Worm (Caenorhabditis elegans) whole organism, mixed stage, embryonic: ENCODE data around the gene mthf-1.

Source experiments
- M03D4.4 ChIP-seq: sonication (generic microtip); optimal IDR thresholded peaks from 2 replicates; lab custom pipeline; 2017; ENCODE audit warnings: mild to moderate bottlenecking, missing genetic modification characterization, missing compliant biosample characterization
- bed-3 ChIP-seq: fragments of 200-800 bp; sonication (Bioruptor generic); optimal IDR thresholded peaks from 3 replicates; lab custom pipeline; 2018; ENCODE audit warnings: mild to moderate bottlenecking, missing genetic modification characterization, moderate library complexity, missing compliant biosample characterization
- blmp-1 ChIP-seq: fragments of 150-350 bp; optimal IDR thresholded peaks from 2 replicates; lab custom pipeline; 2014; ENCODE audit warnings: missing biosample characterization, missing genetic modification characterization
- ceh-39 ChIP-seq: fragments of 150-350 bp; optimal IDR thresholded peaks from 2 replicates; lab custom pipeline; 2014; ENCODE audit warnings: missing biosample characterization, missing genetic modification characterization
- ceh-43 ChIP-seq: fragments of 200-800 bp; sonication (Bioruptor generic); optimal IDR thresholded peaks from 2 replicates; lab custom pipeline; 2018; ENCODE audit warnings: mild to moderate bottlenecking, missing genetic modification characterization, moderate library complexity, missing compliant biosample characterization
- ces-1 ChIP-seq: fragments of 150-350 bp; optimal IDR thresholded peaks from 2 replicates; lab custom pipeline; 2014; ENCODE audit warnings: missing biosample characterization, missing genetic modification reagents, missing genetic modification characterization
- cnd-1 ChIP-seq: fragments of 200-800 bp; sonication (Bioruptor generic); optimal IDR thresholded peaks from 2 replicates; lab custom pipeline; 2018; ENCODE audit warnings: mild to moderate bottlenecking, missing genetic modification characterization, missing compliant biosample characterization
- drap-1 ChIP-seq: fragments of 200-800 bp; sonication (Bioruptor generic); optimal IDR thresholded peaks from 3 replicates; lab custom pipeline; 2018; ENCODE audit warnings: mild to moderate bottlenecking, missing genetic modification characterization, missing compliant biosample characterization
- elt-1 ChIP-seq: sonication (generic microtip); optimal IDR thresholded peaks from 2 replicates; lab custom pipeline; 2017; ENCODE audit warnings: missing genetic modification characterization, mild to moderate bottlenecking, missing compliant biosample characterization, antibody characterized with exemption, moderate library complexity, borderline replicate concordance; ENCODE audit not compliant: insufficient read depth
- flh-1 ChIP-seq: fragments of 200-800 bp; sonication (Bioruptor generic); optimal IDR thresholded peaks from 2 replicates; lab custom pipeline; 2018; ENCODE audit warnings: mild to moderate bottlenecking, missing genetic modification characterization, moderate library complexity, missing compliant biosample characterization
- ham-2 ChIP-seq: fragments of 200-800 bp; sonication (Bioruptor generic); optimal IDR thresholded peaks from 2 replicates; lab custom pipeline; 2018; ENCODE audit warnings: mild to moderate bottlenecking, missing genetic modification characterization, missing compliant biosample characterization
- hlh-1 ChIP-seq: fragments of 150-350 bp; optimal IDR thresholded peaks from 2 replicates; lab custom pipeline; 2014; ENCODE audit warnings: missing biosample characterization, missing genetic modification reagents, missing genetic modification characterization
- lin-13 ChIP-seq: fragments of 150-350 bp; optimal IDR thresholded peaks from 2 replicates; lab custom pipeline; 2014; ENCODE audit warnings: missing biosample characterization, missing genetic modification characterization
- lin-32 ChIP-seq: fragments of 200-800 bp; sonication (Bioruptor generic); optimal IDR thresholded peaks from 2 replicates; lab custom pipeline; 2018; ENCODE audit warnings: mild to moderate bottlenecking, missing genetic modification characterization, missing compliant biosample characterization
- lsy-2 ChIP-seq: fragments of 150-350 bp; optimal IDR thresholded peaks from 2 replicates; lab custom pipeline; 2014; ENCODE audit warnings: missing biosample characterization, missing genetic modification characterization
- mab-5 ChIP-seq: fragments of 150-350 bp; optimal IDR thresholded peaks from 2 replicates; lab custom pipeline; 2014; ENCODE audit warnings: missing biosample characterization, missing genetic modification characterization
- mls-2 ChIP-seq: sonication (generic microtip); optimal IDR thresholded peaks from 2 replicates; lab custom pipeline; 2016; ENCODE audit warnings: mild to moderate bottlenecking, missing genetic modification characterization, moderate library complexity, missing compliant biosample characterization
- nhr-12 ChIP-seq: fragments of 150-350 bp; optimal IDR thresholded peaks from 2 replicates; lab custom pipeline; 2014; ENCODE audit warnings: missing biosample characterization, missing genetic modification characterization
- nhr-2 ChIP-seq: fragments of 150-350 bp; optimal IDR thresholded peaks from 2 replicates; lab custom pipeline; 2014; ENCODE audit warnings: missing biosample characterization, missing genetic modification characterization
- nhr-237 ChIP-seq: fragments of 150-350 bp; optimal IDR thresholded peaks from 2 replicates; lab custom pipeline; 2014; ENCODE audit warnings: missing biosample characterization, missing genetic modification characterization
- nhr-28 ChIP-seq: fragments of 150-350 bp; optimal IDR thresholded peaks from 2 replicates; lab custom pipeline; 2014; ENCODE audit warnings: missing biosample characterization, missing genetic modification characterization
- nhr-76 ChIP-seq: sonication (generic microtip); optimal IDR thresholded peaks from 2 replicates; lab custom pipeline; 2017; ENCODE audit warnings: missing biosample characterization, missing genetic modification characterization
- pha-4 ChIP-seq: fragments of 150-350 bp; optimal IDR thresholded peaks from 2 replicates; lab custom pipeline; 2018; ENCODE audit warnings: missing biosample characterization, missing genetic modification reagents, missing genetic modification characterization
- sem-2 ChIP-seq: fragments of 200-800 bp; sonication (Bioruptor generic); optimal IDR thresholded peaks from 2 replicates; lab custom pipeline; 2018; ENCODE audit warnings: mild to moderate bottlenecking, missing genetic modification characterization, missing compliant biosample characterization
- snpc-4 ChIP-seq: fragments of 150-350 bp; optimal IDR thresholded peaks from 2 replicates; lab custom pipeline; 2014; ENCODE audit warnings: missing biosample characterization, missing genetic modification characterization
- sptf-1 ChIP-seq: sonication (generic microtip); optimal IDR thresholded peaks from 2 replicates; lab custom pipeline; 2017; ENCODE audit warnings: mild to moderate bottlenecking, missing genetic modification characterization, moderate library complexity, missing compliant biosample characterization
- tbx-8 ChIP-seq: fragments of 200-800 bp; sonication (Bioruptor generic); optimal IDR thresholded peaks from 2 replicates; lab custom pipeline; 2018; ENCODE audit warnings: mild to moderate bottlenecking, missing genetic modification characterization, moderate library complexity, missing compliant biosample characterization
- unc-120 ChIP-seq: sonication (generic microtip); optimal IDR thresholded peaks from 2 replicates; lab custom pipeline; 2017; ENCODE audit warnings: missing genetic modification characterization, missing compliant biosample characterization; ENCODE audit not compliant: poor library complexity, severe bottlenecking
- unc-39 ChIP-seq: fragments of 150-350 bp; optimal IDR thresholded peaks from 2 replicates; lab custom pipeline; 2014; ENCODE audit warnings: missing biosample characterization, missing genetic modification characterization
- unc-62 ChIP-seq: fragments of 150-350 bp; optimal IDR thresholded peaks from 2 replicates; lab custom pipeline; 2014; ENCODE audit warnings: missing biosample characterization, missing genetic modification reagents, missing genetic modification characterization
- zip-8 ChIP-seq: fragments of 150-350 bp; optimal IDR thresholded peaks from 2 replicates; lab custom pipeline; 2014; ENCODE audit warnings: missing biosample characterization, missing genetic modification characterization
- ztf-11 ChIP-seq: fragments of 150-350 bp; optimal IDR thresholded peaks from 2 replicates; lab custom pipeline; 2014; ENCODE audit warnings: missing biosample characterization, missing genetic modification characterization

mthf-1 gene

ce11 chrII:7769254-7769653 is 8.4 kb downstream of the mthf-1 start:
- TF ChIP-seq ztf-11, result no peak
- TF ChIP-seq sptf-1, result no peak
- no peak for TF ChIP-seq nhr-28 (tag; lab: Kevin White, UChicago)
- no peak for TF ChIP-seq nhr-12 (tag; lab: Kevin White, UChicago)
- no peak for TF ChIP-seq elt-1
- no peak for TF ChIP-seq ham-2 (GFP tag; lab: Kevin White, UChicago)
- no peak for TF ChIP-seq flh-1 (GFP tag; lab: Kevin White, UChicago)
- no peak for TF ChIP-seq cnd-1 (tag; lab: Kevin White, UChicago)
- no peak for TF ChIP-seq nhr-237
- no peak for TF ChIP-seq zip-8 (tag; lab: Kevin White, UChicago)
- no peak for TF ChIP-seq nhr-2 (tag; lab: Kevin White, UChicago)
- no peak for TF ChIP-seq blmp-1
- TF ChIP-seq ceh-43 (GFP tag; lab: Kevin White, UChicago), result no peak
- no peak for TF ChIP-seq lin-13 (tag; lab: Kevin White, UChicago)
- no peak for TF ChIP-seq lin-32 (GFP tag; lab: Kevin White, UChicago)
- no peak for TF ChIP-seq M03D4.4 (tag; lab: Kevin White, UChicago)

DNA sequence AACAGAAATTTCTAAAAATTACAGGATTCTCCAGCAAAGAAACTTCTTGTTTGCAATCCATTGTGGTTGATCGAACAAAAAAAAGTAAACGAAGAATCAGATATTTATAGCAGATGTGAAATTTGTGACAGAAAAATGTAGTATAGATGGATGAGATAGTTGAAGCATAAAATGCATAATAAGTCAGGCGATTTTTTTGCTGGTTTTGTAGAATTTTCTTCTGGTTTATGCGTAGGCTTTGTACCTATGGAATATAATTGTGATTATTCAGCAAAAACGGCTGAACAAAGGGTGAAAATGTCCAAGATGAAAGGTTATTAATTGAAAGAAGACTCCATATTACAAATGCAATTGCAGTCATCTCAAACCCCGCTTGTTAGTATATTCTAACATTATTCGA is 12.2 kb downstream of the mthf-1 start, which contains the start of gene srh-39:
Gene srh-39, minus strand, starts transcription at position 101 of the 400 bp plus-strand sequence.
- TF ChIP-seq unc-39 (no peak), zip-8 (tag; lab: Kevin White, UChicago) (no peak), lin-32 (GFP tag; lab: Kevin White, UChicago) (no peak), flh-1 (GFP tag; lab: Kevin White, UChicago) (no peak), nhr-2 (tag; lab: Kevin White, UChicago) (no peak), cnd-1 (tag; lab: Kevin White, UChicago) (no peak), nhr-12 (tag; lab: Kevin White, UChicago) (no peak), snpc-4 (no peak), nhr-28 (tag; lab: Kevin White, UChicago) (no peak), ceh-39 (tag; lab: Kevin White, UChicago) (no peak), ham-2 (GFP tag; lab: Kevin White, UChicago) (no peak), mab-5 (tag; lab: Kevin White, UChicago) (no peak), tbx-8 (GFP tag; lab: Kevin White, UChicago) (no peak), ztf-11 (no peak), mls-2 (tag; lab: Kevin White, UChicago) (no peak)
- TF ChIP-seq, all 35 proteins: peak for 0

DNA sequence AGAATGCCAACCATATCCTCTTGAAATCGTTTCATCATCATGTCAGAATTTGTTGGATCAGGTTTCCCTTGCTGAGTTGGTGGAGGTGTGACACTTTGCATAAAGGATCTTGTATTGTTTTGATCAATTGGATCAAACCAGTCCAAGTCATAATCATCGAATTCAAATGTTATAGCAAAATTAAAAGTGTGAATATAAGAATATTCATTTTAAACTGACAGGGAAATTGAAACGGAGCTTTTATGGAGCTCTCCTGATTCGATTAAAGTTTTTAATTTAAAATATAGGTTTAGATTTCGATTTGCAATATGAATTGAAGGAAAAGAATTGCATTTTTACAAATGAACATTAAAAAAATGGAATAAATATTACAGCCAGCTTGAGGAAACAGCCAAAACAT is 14.1 kb downstream of the mthf-1 start, which contains the start of gene B0228.9:
Gene B0228.9, minus strand, starts transcription at position 101 of the 400 bp plus-strand sequence.
- TF ChIP-seq lin-32 (GFP tag; lab: Kevin White, UChicago) (no peak), tbx-8 (GFP tag; lab: Kevin White, UChicago) (no peak), hlh-1 (tag; lab: Kevin White, UChicago) (no peak)

- no peak for TF ChIP-seq ceh-39 (tag; lab: Kevin White, UChicago)
- TF ChIP-seq ceh-43 (GFP tag; lab: Kevin White, UChicago), result no peak
- TF ChIP-seq ces-1 (GFP tag; lab: Kevin White, UChicago), result no peak
- no peak for TF ChIP-seq sem-2 (GFP tag; lab: Kevin White, UChicago)
- no peak for TF ChIP-seq ztf-11
- TF ChIP-seq unc-120 (tag; lab: Kevin White, UChicago), result no peak
- no peak for TF ChIP-seq nhr-28 (tag; lab: Kevin White, UChicago)
- TF ChIP-seq lsy-2 (tag; lab: Kevin White, UChicago), result no peak
- TF ChIP-seq lin-13 (tag; lab: Kevin White, UChicago), result no peak
- no peak for TF ChIP-seq blmp-1
- no peak for TF ChIP-seq mls-2 (tag; lab: Kevin White, UChicago)
- no peak for TF ChIP-seq drap-1
- TF ChIP-seq nhr-76 (tag; lab: Kevin White, UChicago), result no peak
- TF ChIP-seq cnd-1 (tag; lab: Kevin White, UChicago), result no peak
- TF ChIP-seq mab-5 (tag; lab: Kevin White, UChicago), result no peak
- no peak for TF ChIP-seq M03D4.4 (tag; lab: Kevin White, UChicago)
- TF ChIP-seq unc-62 (GFP tag; lab: Kevin White, UChicago), result no peak
- TF ChIP-seq nhr-237, result no peak
- no peak for TF ChIP-seq bed-3
- TF ChIP-seq pha-4 (tag; lab: Kevin White, UChicago), result no peak
These were observed 16.2 kb downstream of the mthf-1 start, which contains the start of gene B0228.8 for ce11 chrII:7761440-7761839. TSS of gene B0228.8 (minus strand) at chrII:7761540.
